Fruit fly (Drosophila melanogaster) Kc167 (cell line): ENCODE data around the gene Rbp9.

Source experiments
- Myc ChIP-seq: fragments of >200 bp; optimal IDR thresholded peaks from 2 replicates; lab custom pipeline; 2017; ENCODE audit warnings: missing external identifiers
- Sin3A ChIP-seq: fragments of >200 bp; optimal IDR thresholded peaks from 2 replicates; lab custom pipeline; 2018; ENCODE audit warnings: missing external identifiers
- ttk ChIP-seq: sonication (Bioruptor generic); optimal IDR thresholded peaks from 2 replicates; lab custom pipeline; 2017; ENCODE audit warnings: missing external identifiers

DNA sequence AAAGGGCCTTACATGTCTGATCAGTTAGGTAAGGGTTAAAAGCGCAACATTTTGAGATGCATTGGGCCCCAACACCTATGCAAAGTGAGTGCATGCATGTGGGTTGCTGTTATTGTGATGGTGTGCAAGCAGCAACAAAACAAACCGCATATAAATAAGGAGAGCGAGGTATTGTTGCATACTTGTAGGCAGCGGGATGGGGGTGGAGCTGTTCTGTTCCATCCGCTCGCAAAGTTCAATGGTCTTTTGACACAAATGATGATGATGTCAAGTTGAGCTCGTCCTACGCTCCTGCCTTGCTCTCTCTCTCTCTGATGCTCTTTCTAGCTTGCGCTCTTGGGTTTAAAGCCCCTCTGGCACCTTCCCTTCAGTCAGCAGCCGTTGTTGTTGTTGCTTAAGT lies 1.1 kb downstream of the Rbp9 start:
- no peak for TF ChIP-seq Myc
- no peak for TF ChIP-seq Sin3A (lab: Kevin White, UChicago)
- TF ChIP-seq ttk (lab: Kevin White, UChicago) = no peak
